Fruit fly (Drosophila melanogaster) whole organism, embryonic: ENCODE measurements around the gene CG2772.
A peak's percentile ranks its signal among the peaks of the same experiment; 100 is the strongest.

Source experiments
- CG1024 ChIP-seq: fragments of 200-800 bp; sonication (Bioruptor generic); IDR thresholded peaks from 2 replicates; pipeline ENCODE4 v1.3.6; 2022; ENCODE audit warnings: missing biosample characterization, missing genetic modification characterization
- CG10431 ChIP-seq: fragments of 200-800 bp; sonication (Bioruptor generic); optimal IDR thresholded peaks from 3 replicates; lab custom pipeline; 2018; ENCODE audit warnings: missing biosample characterization, mild to moderate bottlenecking, missing genetic modification characterization
- CG11247 ChIP-seq: fragments of 200-800 bp; sonication (Bioruptor generic); IDR thresholded peaks from 2 replicates; pipeline ENCODE4 v1.3.6; 2022; ENCODE audit warnings: missing biosample characterization, missing genetic modification characterization
- CG12219 ChIP-seq: fragments of 200-800 bp; sonication (Bioruptor generic); optimal IDR thresholded peaks from 3 replicates; lab custom pipeline; 2018; ENCODE audit warnings: missing biosample characterization, mild to moderate bottlenecking, missing genetic modification characterization
- CG13424 ChIP-seq: fragments of 200-800 bp; sonication (Bioruptor generic); optimal IDR thresholded peaks from 2 replicates; lab custom pipeline; 2019; ENCODE audit warnings: missing biosample characterization, mild to moderate bottlenecking, missing genetic modification characterization, moderate library complexity
- CG13624 ChIP-seq: fragments of 200-800 bp; sonication (Bioruptor generic); optimal IDR thresholded peaks from 2 replicates; lab custom pipeline; 2016; ENCODE audit warnings: missing biosample characterization, missing genetic modification characterization
- CG14014 ChIP-seq: fragments of 200-800 bp; sonication (Bioruptor generic); IDR thresholded peaks from 2 replicates; pipeline ENCODE4 v1.3.6; 2022; ENCODE audit warnings: missing biosample characterization, missing genetic modification characterization
- CG16779 ChIP-seq: fragments of 200-800 bp; sonication (Bioruptor generic); IDR thresholded peaks from 2 replicates; pipeline ENCODE4 v1.3.6; 2022; ENCODE audit warnings: missing biosample characterization, missing genetic modification characterization
- CG17361 ChIP-seq: fragments of 200-800 bp; sonication (Bioruptor generic); IDR thresholded peaks from 3 replicates; pipeline ENCODE4 v1.3.6; 2022; ENCODE audit warnings: missing biosample characterization, missing genetic modification characterization
- CG17612 ChIP-seq: fragments of 200-800 bp; sonication (Bioruptor generic); IDR thresholded peaks from 2 replicates; pipeline ENCODE4 v1.3.6; 2022; ENCODE audit warnings: missing biosample characterization, missing genetic modification characterization
- CG3065 ChIP-seq: fragments of 200-800 bp; sonication (Bioruptor generic); optimal IDR thresholded peaks from 2 replicates; lab custom pipeline; 2016; ENCODE audit warnings: missing biosample characterization, missing genetic modification characterization
- CG3407 ChIP-seq: fragments of 200-800 bp; sonication (Bioruptor generic); optimal IDR thresholded peaks from 2 replicates; lab custom pipeline; 2018; ENCODE audit warnings: missing biosample characterization, mild to moderate bottlenecking, missing genetic modification characterization
- CG3838 ChIP-seq: fragments of 200-800 bp; sonication (Bioruptor generic); optimal IDR thresholded peaks from 3 replicates; lab custom pipeline; 2016; ENCODE audit warnings: missing biosample characterization, missing genetic modification characterization
- CG4424 ChIP-seq: fragments of 200-800 bp; sonication (Bioruptor generic); optimal IDR thresholded peaks from 3 replicates; lab custom pipeline; 2016; ENCODE audit warnings: missing biosample characterization, missing genetic modification characterization
- CG4730 ChIP-seq: fragments of 200-800 bp; sonication (Bioruptor generic); IDR thresholded peaks from 2 replicates; pipeline ENCODE4 v1.3.6; 2022; ENCODE audit warnings: missing biosample characterization, missing genetic modification characterization
- CG4854 ChIP-seq: fragments of 200-800 bp; sonication (Bioruptor generic); optimal IDR thresholded peaks from 2 replicates; lab custom pipeline; 2016; ENCODE audit warnings: missing biosample characterization, missing genetic modification characterization, inconsistent platforms
- CG6689 ChIP-seq: fragments of 200-800 bp; sonication (Bioruptor generic); IDR thresholded peaks from 2 replicates; pipeline ENCODE4 v1.3.6; 2022; ENCODE audit warnings: missing biosample characterization, missing genetic modification characterization
- CG6765 ChIP-seq: fragments of 200-800 bp; sonication (Bioruptor generic); optimal IDR thresholded peaks from 3 replicates; lab custom pipeline; 2017; ENCODE audit warnings: missing biosample characterization, mild to moderate bottlenecking, missing genetic modification characterization
- CG7839 ChIP-seq: fragments of 200-800 bp; sonication (Bioruptor generic); optimal IDR thresholded peaks from 3 replicates; lab custom pipeline; 2018; ENCODE audit warnings: missing biosample characterization, mild to moderate bottlenecking, missing genetic modification characterization, moderate library complexity
- CG9876 ChIP-seq: fragments of 200-800 bp; sonication (Bioruptor generic); optimal IDR thresholded peaks from 2 replicates; lab custom pipeline; 2016; ENCODE audit warnings: missing biosample characterization, missing genetic modification characterization
- Chrac-16 ChIP-seq: fragments of 200-800 bp; sonication (Bioruptor generic); optimal IDR thresholded peaks from 3 replicates; lab custom pipeline; 2016; ENCODE audit warnings: missing biosample characterization, missing genetic modification characterization
- Hsf ChIP-seq: fragments of 200-800 bp; sonication (Bioruptor generic); optimal IDR thresholded peaks from 3 replicates; lab custom pipeline; 2016; ENCODE audit warnings: missing biosample characterization, missing genetic modification characterization
- Lhr ChIP-seq: fragments of 200-800 bp; sonication (Bioruptor generic); optimal IDR thresholded peaks from 3 replicates; lab custom pipeline; 2017; ENCODE audit warnings: mild to moderate bottlenecking, missing biosample characterization, missing genetic modification reagents, missing genetic modification characterization
- Lpt ChIP-seq: fragments of >200 bp; optimal IDR thresholded peaks from 2 replicates; lab custom pipeline; 2018; ENCODE audit warnings: missing biosample characterization, missing genetic modification characterization
- MESR4 ChIP-seq: fragments of 200-800 bp; sonication (Bioruptor generic); optimal IDR thresholded peaks from 2 replicates; lab custom pipeline; 2018; ENCODE audit warnings: missing biosample characterization, mild to moderate bottlenecking, missing genetic modification characterization, moderate library complexity
- Nf-YC ChIP-seq: fragments of 200-800 bp; optimal IDR thresholded peaks from 3 replicates; lab custom pipeline; 2019; ENCODE audit warnings: missing biosample characterization, mild to moderate bottlenecking, missing genetic modification characterization, moderate library complexity
- Sry-δ ChIP-seq: fragments of 200-800 bp; sonication (Bioruptor generic); optimal IDR thresholded peaks from 2 replicates; lab custom pipeline; 2016; ENCODE audit warnings: missing biosample characterization, missing genetic modification characterization
- az2 ChIP-seq: fragments of 200-800 bp; sonication (Bioruptor generic); optimal IDR thresholded peaks from 3 replicates; lab custom pipeline; 2016; ENCODE audit warnings: missing biosample characterization, missing genetic modification characterization
- bbx ChIP-seq: fragments of 200-800 bp; sonication (Bioruptor generic); IDR thresholded peaks from 2 replicates; pipeline ENCODE4 v1.3.6; 2022; ENCODE audit warnings: missing biosample characterization, missing genetic modification characterization; ENCODE audit not compliant: partially characterized antibody
- cas ChIP-seq: fragments of 200-800 bp; sonication (Bioruptor generic); IDR thresholded peaks from 2 replicates; pipeline ENCODE4 v1.3.6; 2022; ENCODE audit warnings: missing biosample characterization, missing genetic modification characterization
- chn ChIP-seq: fragments of 200-800 bp; sonication (Bioruptor generic); optimal IDR thresholded peaks from 2 replicates; lab custom pipeline; 2016; ENCODE audit warnings: missing biosample characterization, missing genetic modification characterization
- dati ChIP-seq: fragments of 200-800 bp; sonication (Bioruptor generic); IDR thresholded peaks from 2 replicates; pipeline ENCODE4 v1.3.6; 2022; ENCODE audit warnings: missing biosample characterization, missing genetic modification characterization
- dmrt99B ChIP-seq: fragments of 200-800 bp; sonication (Bioruptor generic); optimal IDR thresholded peaks from 2 replicates; lab custom pipeline; 2018; ENCODE audit warnings: missing biosample characterization, mild to moderate bottlenecking, missing genetic modification characterization, moderate library complexity
- ewg ChIP-seq: fragments of 200-800 bp; sonication (Bioruptor generic); optimal IDR thresholded peaks from 3 replicates; lab custom pipeline; 2017; ENCODE audit warnings: mild to moderate bottlenecking, missing biosample characterization, missing genetic modification reagents, missing genetic modification characterization
- gcm2 ChIP-seq: fragments of 200-800 bp; sonication (Bioruptor generic); optimal IDR thresholded peaks from 2 replicates; lab custom pipeline; 2016; ENCODE audit warnings: missing biosample characterization, missing genetic modification characterization
- gt ChIP-seq: fragments of 200-800 bp; sonication (Bioruptor generic); IDR thresholded peaks from 2 replicates; pipeline ENCODE4 v1.3.6; 2022; ENCODE audit warnings: missing biosample characterization, missing genetic modification characterization
- knrl ChIP-seq: fragments of 200-800 bp; sonication (Bioruptor generic); IDR thresholded peaks from 3 replicates; pipeline ENCODE4 v1.3.6; 2022; ENCODE audit warnings: missing biosample characterization, missing genetic modification characterization; ENCODE audit not compliant: partially characterized antibody
- lbe ChIP-seq: fragments of 200-800 bp; sonication (Bioruptor generic); optimal IDR thresholded peaks from 2 replicates; lab custom pipeline; 2016; ENCODE audit warnings: missing biosample characterization, mild to moderate bottlenecking, missing genetic modification characterization
- lmd ChIP-seq: fragments of 200-800 bp; sonication (Bioruptor generic); IDR thresholded peaks from 2 replicates; pipeline ENCODE4 v1.3.6; 2022; ENCODE audit warnings: missing biosample characterization, missing genetic modification characterization
- luna ChIP-seq: fragments of 200-800 bp; sonication (Bioruptor generic); optimal IDR thresholded peaks from 2 replicates; lab custom pipeline; 2016; ENCODE audit warnings: missing biosample characterization, missing genetic modification characterization
- mld ChIP-seq: fragments of 200-800 bp; sonication (Bioruptor generic); IDR thresholded peaks from 3 replicates; pipeline ENCODE4 v1.3.6; 2022; ENCODE audit warnings: missing biosample characterization, missing genetic modification characterization; ENCODE audit not compliant: partially characterized antibody
- nerfin-2 ChIP-seq: fragments of 200-800 bp; sonication (Bioruptor generic); IDR thresholded peaks from 2 replicates; pipeline ENCODE4 v1.3.6; 2022; ENCODE audit warnings: missing biosample characterization, missing genetic modification characterization; ENCODE audit not compliant: partially characterized antibody
- seq ChIP-seq: fragments of 200-800 bp; sonication (Bioruptor generic); IDR thresholded peaks from 2 replicates; pipeline ENCODE4 v1.3.6; 2022; ENCODE audit warnings: missing biosample characterization, missing genetic modification characterization
- sima ChIP-seq: fragments of 200-800 bp; sonication (Bioruptor generic); optimal IDR thresholded peaks from 2 replicates; lab custom pipeline; 2016; ENCODE audit warnings: missing biosample characterization, missing genetic modification characterization
- sisA ChIP-seq: fragments of 200-800 bp; sonication (Bioruptor generic); IDR thresholded peaks from 2 replicates; pipeline ENCODE4 v1.3.6; 2022; ENCODE audit warnings: missing biosample characterization, missing genetic modification characterization
- slbo ChIP-seq: fragments of 200-800 bp; sonication (Bioruptor generic); IDR thresholded peaks from 2 replicates; pipeline ENCODE4 v1.3.6; 2022; ENCODE audit warnings: missing biosample characterization, missing genetic modification characterization
- ttk ChIP-seq: fragments of 200-800 bp; sonication (Bioruptor generic); IDR thresholded peaks from 2 replicates; pipeline ENCODE4 v2.1.2; 2022; ENCODE audit warnings: missing biosample characterization, missing genetic modification characterization
- tup ChIP-seq: fragments of 200-800 bp; sonication (Bioruptor generic); optimal IDR thresholded peaks from 2 replicates; lab custom pipeline; 2016; ENCODE audit warnings: missing biosample characterization, mild to moderate bottlenecking, missing genetic modification characterization, moderate library complexity
- vvl ChIP-seq: fragments of 200-800 bp; sonication (Bioruptor generic); IDR thresholded peaks from 2 replicates; pipeline ENCODE4 v1.3.6; 2022; ENCODE audit warnings: missing biosample characterization, missing genetic modification characterization
- zen2 ChIP-seq: fragments of 200-800 bp; sonication (Bioruptor generic); IDR thresholded peaks from 3 replicates; pipeline ENCODE4 v1.3.6; 2022; ENCODE audit warnings: missing biosample characterization, missing genetic modification characterization; ENCODE audit not compliant: partially characterized antibody
- zf30C ChIP-seq: fragments of 200-800 bp; sonication (Bioruptor generic); optimal IDR thresholded peaks from 3 replicates; lab custom pipeline; 2018; ENCODE audit warnings: missing biosample characterization, mild to moderate bottlenecking, missing genetic modification characterization

Gene CG2772

DNA sequence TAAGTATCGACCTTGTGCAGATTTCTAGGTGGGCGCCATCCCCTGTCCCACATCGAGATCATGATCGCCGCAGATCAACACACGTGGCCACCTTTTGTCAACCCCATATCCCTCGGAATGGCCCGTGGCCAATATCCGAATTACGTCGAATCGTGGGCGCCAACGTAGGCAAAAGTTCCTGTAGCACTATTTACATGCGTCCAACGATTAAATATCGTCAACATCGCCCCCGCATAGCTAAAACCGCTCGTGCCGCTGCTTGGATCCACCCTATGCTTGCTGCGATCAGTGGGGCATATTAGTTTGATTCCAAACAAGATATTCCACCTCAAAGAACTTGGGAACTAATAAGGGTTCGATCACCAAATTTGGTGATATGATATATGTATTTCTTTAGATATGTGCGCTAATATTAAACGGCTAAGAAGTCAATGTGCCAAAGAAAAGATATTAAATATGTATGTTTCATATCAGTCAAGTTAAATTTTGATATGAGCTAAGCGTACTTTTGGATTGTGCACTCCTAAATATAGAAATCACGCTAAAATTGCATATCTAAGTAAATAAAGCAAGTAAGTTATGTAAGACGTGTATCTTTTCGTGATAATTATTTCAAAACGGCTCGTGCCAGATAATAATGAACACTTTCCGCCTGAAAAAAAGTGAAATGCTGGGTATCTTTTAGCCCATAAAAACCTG, 31.4 kb downstream of the CG2772 start (continued):
- TF ChIP-seq CG1024 (no peak), ttk (GFP tag; lab: Robert Waterston, UW) (no peak), CG13624 (peak; percentile 36), CG12219 (GFP tag; lab: Kevin White, UChicago) (no peak), Chrac-16 (GFP tag; lab: Kevin White, UChicago) (no peak), CG4424 (GFP tag; lab: Kevin White, UChicago) (peak; percentile 33), CG10431 (GFP tag; lab: Kevin White, UChicago) (no peak), az2 (peak; percentile 44), CG16779 (GFP tag; lab: Robert Waterston, UW) (no peak), CG17361 (GFP tag; lab: Robert Waterston, UW) (peak; percentile 47; the same call in 1 of the 3 replicates), vvl (GFP tag; lab: Robert Waterston, UW) (no peak; the same call in 1 of the 2 replicates), ewg (GFP tag; lab: Kevin White, UChicago) (no peak), Hsf (peak; percentile 41), CG13424 (tag; lab: Kevin White, UChicago) (peak; percentile 48), Lpt (no peak), CG11247 (GFP tag; lab: Robert Waterston, UW) (no peak), CG9876 (GFP tag; lab: Kevin White, UChicago) (no peak), Sry-δ (GFP tag; lab: Kevin White, UChicago) (no peak), tup (GFP tag; lab: Kevin White, UChicago) (no peak), slbo (peak; percentile 50; the same call in 1 of the 2 replicates), CG14014 (GFP tag; lab: Robert Waterston, UW) (peak; percentile 48; the same call in 1 of the 2 replicates), dmrt99B (tag; lab: Kevin White, UChicago) (peak; percentile 53), CG4730 (no peak), gt (GFP tag; lab: Robert Waterston, UW) (no peak), CG4854 (GFP tag; lab: Kevin White, UChicago) (peak; percentile 29), Nf-YC (tag; lab: Kevin White, UChicago) (no peak), cas (GFP tag; lab: Robert Waterston, UW) (no peak), CG3065 (GFP tag; lab: Kevin White, UChicago) (no peak), zen2 (GFP tag; lab: Robert Waterston, UW) (no peak), CG3838 (GFP tag; lab: Kevin White, UChicago) (no peak), sima (GFP tag; lab: Kevin White, UChicago) (no peak), Lhr (GFP tag; lab: Kevin White, UChicago) (no peak), bbx (GFP tag; lab: Robert Waterston, UW) (no peak), nerfin-2 (GFP tag; lab: Robert Waterston, UW) (no peak), chn (peak; percentile 36), CG6689 (GFP tag; lab: Robert Waterston, UW) (no peak), gcm2 (no peak), sisA (GFP tag; lab: Robert Waterston, UW) (peak; percentile 21; the same call in 1 of the 2 replicates), CG17612 (GFP tag; lab: Robert Waterston, UW) (no peak), CG6765 (no peak), lmd (GFP tag; lab: Robert Waterston, UW) (peak; percentile 34; the same call in 1 of the 2 replicates), seq (GFP tag; lab: Robert Waterston, UW) (no peak), dati (GFP tag; lab: Robert Waterston, UW) (no peak), CG3407 (no peak), mld (GFP tag; lab: Robert Waterston, UW) (no peak), knrl (GFP tag; lab: Robert Waterston, UW) (no peak), luna (GFP tag; lab: Kevin White, UChicago) (no peak), lbe (GFP tag; lab: Kevin White, UChicago) (no peak), MESR4 (GFP tag; lab: Kevin White, UChicago) (no peak), CG7839 (tag; lab: Kevin White, UChicago) (peak; percentile 52), zf30C (no peak)
